Worm (Caenorhabditis elegans) whole organism, early embryonic: ENCODE data around the gene clc-9.

Experiments used
- B0310.2 ChIP-seq: sonication (generic microtip); optimal IDR thresholded peaks from 2 replicates; lab custom pipeline; 2016; ENCODE audit warnings: mild to moderate bottlenecking, missing genetic modification characterization, missing compliant biosample characterization
- ama-1 ChIP-seq: fragments of 150-350 bp; optimal IDR thresholded peaks from 2 replicates; lab custom pipeline; 2014
- ceh-13 ChIP-seq: fragments of 200-800 bp; sonication (Bioruptor generic); optimal IDR thresholded peaks from 2 replicates; lab custom pipeline; 2018; ENCODE audit warnings: mild to moderate bottlenecking, missing genetic modification characterization, missing compliant biosample characterization
- ceh-36 ChIP-seq: sonication (generic microtip); optimal IDR thresholded peaks from 2 replicates; lab custom pipeline; 2016; ENCODE audit warnings: missing genetic modification characterization, inconsistent platforms, missing compliant biosample characterization
- flt-1 ChIP-seq: fragments of 200-800 bp; sonication (Bioruptor generic); IDR thresholded peaks from 2 replicates; pipeline ENCODE4 v1.3.6; 2022; ENCODE audit warnings: missing genetic modification characterization, missing compliant biosample characterization
- hmg-4 ChIP-seq: fragments of 200-800 bp; sonication (Bioruptor generic); optimal IDR thresholded peaks from 2 replicates; lab custom pipeline; 2018; ENCODE audit warnings: mild to moderate bottlenecking, missing genetic modification characterization, missing compliant biosample characterization
- scrt-1 ChIP-seq: fragments of 200-800 bp; sonication (Bioruptor generic); IDR thresholded peaks from 2 replicates; pipeline ENCODE4 v1.3.6; 2022; ENCODE audit warnings: missing genetic modification characterization, missing compliant biosample characterization
- sea-1 ChIP-seq: fragments of 200-800 bp; sonication (Bioruptor generic); conservative IDR thresholded peaks from 2 replicates; pipeline ENCODE4 v1.3.6; 2022; ENCODE audit warnings: missing genetic modification characterization, missing compliant biosample characterization
- tbx-11 ChIP-seq: fragments of 200-800 bp; sonication (Bioruptor generic); IDR thresholded peaks from 2 replicates; pipeline ENCODE4 v1.3.6; 2022; ENCODE audit warnings: missing genetic modification characterization, missing compliant biosample characterization

DNA sequence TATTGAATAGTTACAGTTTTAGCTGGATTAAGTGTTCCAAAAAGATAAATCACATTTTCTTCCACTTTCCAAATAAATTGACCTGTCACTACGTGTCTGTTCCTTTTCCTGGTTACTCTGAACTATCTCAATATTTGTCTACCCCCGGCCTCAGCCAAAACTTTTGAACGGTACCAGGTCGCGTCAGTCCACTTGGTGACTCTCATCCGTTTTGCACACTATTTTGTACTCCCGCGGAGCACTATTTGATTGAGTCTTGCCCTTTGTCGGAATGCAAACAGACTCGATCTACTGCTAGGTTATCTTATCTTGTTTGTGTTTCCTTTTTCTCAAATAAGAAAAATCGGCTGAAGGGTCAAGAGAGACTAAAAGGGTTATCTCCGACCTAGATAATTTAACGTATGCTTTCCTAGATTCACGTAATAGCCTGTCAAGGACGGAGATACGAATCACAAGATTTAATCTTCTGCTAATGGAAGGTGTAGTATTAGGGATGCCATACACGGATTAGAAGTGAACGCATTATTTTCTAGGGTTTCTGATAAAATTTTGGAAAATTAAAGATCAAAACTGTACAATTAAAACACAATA lies 7.3 kb downstream of the clc-9 start:
- TF ChIP-seq ama-1 (lab: Kevin White, UChicago), result no peak
- no peak for TF ChIP-seq hmg-4 (GFP tag; lab: Kevin White, UChicago)
- TF ChIP-seq scrt-1 (GFP tag; lab: Robert Waterston, UW), result no peak
- 0 out of 2 replicates have a peak, but pooled peaks have one; percentile 51 for TF ChIP-seq tbx-11 (GFP tag; lab: Robert Waterston, UW)
- no peak for TF ChIP-seq B0310.2 (tag; lab: Kevin White, UChicago)
- no peak for TF ChIP-seq sea-1 (GFP tag; lab: Robert Waterston, UW)
- TF ChIP-seq flt-1, result no peak
- no peak for TF ChIP-seq ceh-13 (GFP tag; lab: Kevin White, UChicago)
- no peak for TF ChIP-seq ceh-36 (tag; lab: Kevin White, UChicago)
